Fruit fly (Drosophila melanogaster): Measurements from ENCODE around the gene CG1077.

DNA sequence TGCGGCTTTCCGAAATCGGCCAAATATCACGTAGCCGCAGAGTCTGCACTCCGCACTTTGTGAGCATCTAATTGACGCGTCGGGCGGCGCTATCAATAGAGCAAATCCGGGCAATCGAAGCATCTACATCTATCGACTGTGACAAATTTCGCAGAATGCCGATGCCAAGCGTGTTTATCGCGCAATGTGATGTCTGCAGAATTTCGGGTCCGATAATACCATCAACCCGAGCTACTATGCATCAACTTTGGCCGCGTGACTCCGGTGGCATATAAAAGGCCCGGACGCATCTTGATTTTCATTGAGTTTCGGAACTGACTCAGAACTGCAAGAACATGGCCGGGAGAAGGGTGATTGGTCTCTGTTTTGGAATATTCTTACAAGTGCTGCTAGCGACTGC, at the start of gene CG1077:
- TF ChIP-seq Sin3A (optimal IDR thresholded peaks at IDR 0.05) (no peak), insv (optimal IDR thresholded peaks at IDR 0.05) (no peak), Myc (optimal IDR thresholded peaks at IDR 0.05) (no peak), ttk (optimal IDR thresholded peaks at IDR 0.05) (no peak), h (optimal IDR thresholded peaks at IDR 0.05) (no peak), psq (optimal IDR thresholded peaks at IDR 0.05) (no peak)

All from Kc167 (cell line).